Worm (Caenorhabditis elegans) whole organism, mixed stage, embryonic: ENCODE data around the gene F17H10.2.
A peak's percentile ranks its signal among the peaks of the same experiment; 100 is the strongest.

Experiments
- M03D4.4 ChIP-seq: sonication (generic microtip); optimal IDR thresholded peaks from 2 replicates; lab custom pipeline; 2017; ENCODE audit warnings: mild to moderate bottlenecking, missing genetic modification characterization, missing compliant biosample characterization
- bed-3 ChIP-seq: fragments of 200-800 bp; sonication (Bioruptor generic); optimal IDR thresholded peaks from 3 replicates; lab custom pipeline; 2018; ENCODE audit warnings: mild to moderate bottlenecking, missing genetic modification characterization, moderate library complexity, missing compliant biosample characterization
- blmp-1 ChIP-seq: fragments of 150-350 bp; optimal IDR thresholded peaks from 2 replicates; lab custom pipeline; 2014; ENCODE audit warnings: missing biosample characterization, missing genetic modification characterization
- ceh-39 ChIP-seq: fragments of 150-350 bp; optimal IDR thresholded peaks from 2 replicates; lab custom pipeline; 2014; ENCODE audit warnings: missing biosample characterization, missing genetic modification characterization
- ceh-43 ChIP-seq: fragments of 200-800 bp; sonication (Bioruptor generic); optimal IDR thresholded peaks from 2 replicates; lab custom pipeline; 2018; ENCODE audit warnings: mild to moderate bottlenecking, missing genetic modification characterization, moderate library complexity, missing compliant biosample characterization
- ceh-83 ChIP-seq: fragments of 200-800 bp; sonication (Bioruptor generic); optimal IDR thresholded peaks from 2 replicates; lab custom pipeline; 2018; ENCODE audit warnings: mild to moderate bottlenecking, missing genetic modification characterization, missing compliant biosample characterization
- ces-1 ChIP-seq: fragments of 150-350 bp; optimal IDR thresholded peaks from 2 replicates; lab custom pipeline; 2014; ENCODE audit warnings: missing biosample characterization, missing genetic modification reagents, missing genetic modification characterization
- cnd-1 ChIP-seq: fragments of 200-800 bp; sonication (Bioruptor generic); optimal IDR thresholded peaks from 2 replicates; lab custom pipeline; 2018; ENCODE audit warnings: mild to moderate bottlenecking, missing genetic modification characterization, missing compliant biosample characterization
- drap-1 ChIP-seq: fragments of 200-800 bp; sonication (Bioruptor generic); optimal IDR thresholded peaks from 3 replicates; lab custom pipeline; 2018; ENCODE audit warnings: mild to moderate bottlenecking, missing genetic modification characterization, missing compliant biosample characterization
- elt-1 ChIP-seq: sonication (generic microtip); optimal IDR thresholded peaks from 2 replicates; lab custom pipeline; 2017; ENCODE audit warnings: missing genetic modification characterization, mild to moderate bottlenecking, missing compliant biosample characterization, antibody characterized with exemption, moderate library complexity, borderline replicate concordance; ENCODE audit not compliant: insufficient read depth
- elt-3 ChIP-seq: fragments of 150-350 bp; optimal IDR thresholded peaks from 2 replicates; lab custom pipeline; 2014; ENCODE audit warnings: missing biosample characterization, missing genetic modification characterization
- flh-1 ChIP-seq: fragments of 200-800 bp; sonication (Bioruptor generic); optimal IDR thresholded peaks from 2 replicates; lab custom pipeline; 2018; ENCODE audit warnings: mild to moderate bottlenecking, missing genetic modification characterization, moderate library complexity, missing compliant biosample characterization
- ham-2 ChIP-seq: fragments of 200-800 bp; sonication (Bioruptor generic); optimal IDR thresholded peaks from 2 replicates; lab custom pipeline; 2018; ENCODE audit warnings: mild to moderate bottlenecking, missing genetic modification characterization, missing compliant biosample characterization
- hlh-1 ChIP-seq: fragments of 150-350 bp; optimal IDR thresholded peaks from 2 replicates; lab custom pipeline; 2014; ENCODE audit warnings: missing biosample characterization, missing genetic modification reagents, missing genetic modification characterization
- lin-13 ChIP-seq: fragments of 150-350 bp; optimal IDR thresholded peaks from 2 replicates; lab custom pipeline; 2014; ENCODE audit warnings: missing biosample characterization, missing genetic modification characterization
- lin-32 ChIP-seq: fragments of 200-800 bp; sonication (Bioruptor generic); optimal IDR thresholded peaks from 2 replicates; lab custom pipeline; 2018; ENCODE audit warnings: mild to moderate bottlenecking, missing genetic modification characterization, missing compliant biosample characterization
- lsy-2 ChIP-seq: fragments of 150-350 bp; optimal IDR thresholded peaks from 2 replicates; lab custom pipeline; 2014; ENCODE audit warnings: missing biosample characterization, missing genetic modification characterization
- mab-5 ChIP-seq: fragments of 150-350 bp; optimal IDR thresholded peaks from 2 replicates; lab custom pipeline; 2014; ENCODE audit warnings: missing biosample characterization, missing genetic modification characterization
- mep-1 ChIP-seq: fragments of 150-350 bp; optimal IDR thresholded peaks from 2 replicates; lab custom pipeline; 2017; ENCODE audit warnings: missing biosample characterization, missing genetic modification reagents, missing genetic modification characterization, inconsistent platforms
- mls-2 ChIP-seq: sonication (generic microtip); optimal IDR thresholded peaks from 2 replicates; lab custom pipeline; 2016; ENCODE audit warnings: mild to moderate bottlenecking, missing genetic modification characterization, moderate library complexity, missing compliant biosample characterization
- nhr-12 ChIP-seq: fragments of 150-350 bp; optimal IDR thresholded peaks from 2 replicates; lab custom pipeline; 2014; ENCODE audit warnings: missing biosample characterization, missing genetic modification characterization
- nhr-2 ChIP-seq: fragments of 150-350 bp; optimal IDR thresholded peaks from 2 replicates; lab custom pipeline; 2014; ENCODE audit warnings: missing biosample characterization, missing genetic modification characterization
- nhr-237 ChIP-seq: fragments of 150-350 bp; optimal IDR thresholded peaks from 2 replicates; lab custom pipeline; 2014; ENCODE audit warnings: missing biosample characterization, missing genetic modification characterization
- nhr-28 ChIP-seq: fragments of 150-350 bp; optimal IDR thresholded peaks from 2 replicates; lab custom pipeline; 2014; ENCODE audit warnings: missing biosample characterization, missing genetic modification characterization
- nhr-76 ChIP-seq: sonication (generic microtip); optimal IDR thresholded peaks from 2 replicates; lab custom pipeline; 2017; ENCODE audit warnings: missing biosample characterization, missing genetic modification characterization
- pha-4 ChIP-seq: fragments of 150-350 bp; optimal IDR thresholded peaks from 2 replicates; lab custom pipeline; 2018; ENCODE audit warnings: missing biosample characterization, missing genetic modification reagents, missing genetic modification characterization
- sem-2 ChIP-seq: fragments of 200-800 bp; sonication (Bioruptor generic); optimal IDR thresholded peaks from 2 replicates; lab custom pipeline; 2018; ENCODE audit warnings: mild to moderate bottlenecking, missing genetic modification characterization, missing compliant biosample characterization
- snpc-4 ChIP-seq: fragments of 150-350 bp; optimal IDR thresholded peaks from 2 replicates; lab custom pipeline; 2014; ENCODE audit warnings: missing biosample characterization, missing genetic modification characterization
- sptf-1 ChIP-seq: sonication (generic microtip); optimal IDR thresholded peaks from 2 replicates; lab custom pipeline; 2017; ENCODE audit warnings: mild to moderate bottlenecking, missing genetic modification characterization, moderate library complexity, missing compliant biosample characterization
- tbx-8 ChIP-seq: fragments of 200-800 bp; sonication (Bioruptor generic); optimal IDR thresholded peaks from 2 replicates; lab custom pipeline; 2018; ENCODE audit warnings: mild to moderate bottlenecking, missing genetic modification characterization, moderate library complexity, missing compliant biosample characterization
- unc-120 ChIP-seq: sonication (generic microtip); optimal IDR thresholded peaks from 2 replicates; lab custom pipeline; 2017; ENCODE audit warnings: missing genetic modification characterization, missing compliant biosample characterization; ENCODE audit not compliant: poor library complexity, severe bottlenecking
- unc-39 ChIP-seq: fragments of 150-350 bp; optimal IDR thresholded peaks from 2 replicates; lab custom pipeline; 2014; ENCODE audit warnings: missing biosample characterization, missing genetic modification characterization
- unc-62 ChIP-seq: fragments of 150-350 bp; optimal IDR thresholded peaks from 2 replicates; lab custom pipeline; 2014; ENCODE audit warnings: missing biosample characterization, missing genetic modification reagents, missing genetic modification characterization
- zip-8 ChIP-seq: fragments of 150-350 bp; optimal IDR thresholded peaks from 2 replicates; lab custom pipeline; 2014; ENCODE audit warnings: missing biosample characterization, missing genetic modification characterization
- ztf-11 ChIP-seq: fragments of 150-350 bp; optimal IDR thresholded peaks from 2 replicates; lab custom pipeline; 2014; ENCODE audit warnings: missing biosample characterization, missing genetic modification characterization

The F17H10.2 gene

ce11 chrX:13116380-13116779, 2.8 kb downstream of the F17H10.2 start:
- TF ChIP-seq ceh-43 (GFP tag; lab: Kevin White, UChicago) (no peak), flh-1 (GFP tag; lab: Kevin White, UChicago) (no peak), nhr-76 (tag; lab: Kevin White, UChicago) (no peak), mls-2 (tag; lab: Kevin White, UChicago) (no peak), nhr-2 (tag; lab: Kevin White, UChicago) (no peak), elt-3 (tag; lab: Kevin White, UChicago) (no peak), lin-13 (tag; lab: Kevin White, UChicago) (no peak)

- no peak for TF ChIP-seq lsy-2 (tag; lab: Kevin White, UChicago)
- no peak for TF ChIP-seq unc-120 (tag; lab: Kevin White, UChicago)
- no peak for TF ChIP-seq elt-3 (tag; lab: Kevin White, UChicago)
- peak; percentile 78 for TF ChIP-seq elt-1 (tag; lab: Kevin White, UChicago)
- TF ChIP-seq, all 35 proteins: peak for 1
Measured at ce11 chrX:13119900-13120299, 6.3 kb downstream of the F17H10.2 start.

DNA sequence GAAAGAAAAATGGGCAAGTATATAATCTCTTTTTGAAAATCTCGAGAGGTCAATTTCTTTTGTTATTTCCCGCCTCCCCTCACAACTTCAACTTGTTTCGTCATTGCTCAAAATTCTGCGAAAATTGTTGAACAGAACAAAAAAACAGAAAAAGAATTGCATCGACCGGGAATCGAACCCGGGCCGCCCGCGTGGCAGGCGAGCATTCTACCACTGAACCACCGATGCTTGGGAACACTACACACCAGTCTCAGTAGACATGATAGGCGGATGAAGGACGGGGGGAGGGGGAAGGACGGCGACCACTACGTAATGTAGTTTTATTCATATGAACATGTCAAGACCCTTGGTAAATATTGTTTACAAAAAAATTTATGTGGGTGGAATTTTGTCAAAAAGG, 7.5 kb downstream of the F17H10.2 start:
- TF ChIP-seq elt-1 (tag; lab: Kevin White, UChicago) = no peak
- peak; percentile 5 for TF ChIP-seq lsy-2 (tag; lab: Kevin White, UChicago)
- peak; percentile 79 for TF ChIP-seq unc-120 (tag; lab: Kevin White, UChicago)
- peak; percentile 99 for TF ChIP-seq sptf-1
- TF ChIP-seq M03D4.4 (tag; lab: Kevin White, UChicago) = peak; percentile 97
- TF ChIP-seq ceh-43 (GFP tag; lab: Kevin White, UChicago) = peak; percentile 92
- TF ChIP-seq lin-13 (tag; lab: Kevin White, UChicago) = peak; percentile 85
- no peak for TF ChIP-seq snpc-4 (tag; lab: Kevin White, UChicago)
- peak; percentile 99 for TF ChIP-seq mls-2 (tag; lab: Kevin White, UChicago)
- TF ChIP-seq tbx-8 (GFP tag; lab: Kevin White, UChicago) = peak; percentile 92
- no peak for TF ChIP-seq nhr-28 (tag; lab: Kevin White, UChicago)
- peak; percentile 5 for TF ChIP-seq ces-1 (GFP tag; lab: Kevin White, UChicago)
- TF ChIP-seq mab-5 (tag; lab: Kevin White, UChicago) = no peak
- TF ChIP-seq nhr-2 (tag; lab: Kevin White, UChicago) = no peak
- peak; percentile 45 for TF ChIP-seq unc-62 (GFP tag; lab: Kevin White, UChicago)
- peak; percentile 94 for TF ChIP-seq sem-2
- TF ChIP-seq flh-1 (GFP tag; lab: Kevin White, UChicago) = peak; percentile 91
- peak; percentile 99 for TF ChIP-seq drap-1 (GFP tag; lab: Kevin White, UChicago)
- peak; percentile 89 for TF ChIP-seq bed-3 (GFP tag; lab: Kevin White, UChicago)
- TF ChIP-seq ceh-83 (GFP tag; lab: Kevin White, UChicago) = peak; percentile 96
- peak; percentile 97 for TF ChIP-seq cnd-1 (tag; lab: Kevin White, UChicago)
- peak; percentile 27 for TF ChIP-seq unc-39 (tag; lab: Kevin White, UChicago)
- peak; percentile 47 for TF ChIP-seq mep-1
- TF ChIP-seq hlh-1 (tag; lab: Kevin White, UChicago) = peak; percentile 49
- no peak for TF ChIP-seq nhr-76 (tag; lab: Kevin White, UChicago)
- peak; percentile 37 for TF ChIP-seq pha-4 (tag; lab: Kevin White, UChicago)
- TF ChIP-seq elt-3 (tag; lab: Kevin White, UChicago) = peak; percentile 9
- TF ChIP-seq blmp-1 (tag; lab: Kevin White, UChicago) = no peak
- TF ChIP-seq ztf-11 (tag; lab: Kevin White, UChicago) = peak; percentile 71
- no peak for TF ChIP-seq zip-8 (tag; lab: Kevin White, UChicago)
- peak; percentile 62 for TF ChIP-seq nhr-12
- peak; percentile 93 for TF ChIP-seq lin-32
- peak; percentile 89 for TF ChIP-seq ham-2 (GFP tag; lab: Kevin White, UChicago)
- TF ChIP-seq nhr-237 (tag; lab: Kevin White, UChicago) = peak; percentile 3
- no peak for TF ChIP-seq ceh-39
- TF ChIP-seq, all 35 proteins: peak for 26
